Fruit fly (Drosophila melanogaster) whole organism, embryonic: ENCODE data around the gene CG6254.
A peak's percentile ranks its signal among the peaks of the same experiment; 100 is the strongest.

Source experiments
- Ada2b ChIP-seq: fragments of 200-800 bp; sonication (Bioruptor generic); IDR thresholded peaks from 2 replicates; pipeline ENCODE4 v1.3.6; 2022; ENCODE audit warnings: missing biosample characterization, missing genetic modification characterization
- Adf1 ChIP-seq: fragments of 200-800 bp; sonication (Bioruptor generic); IDR thresholded peaks from 2 replicates; pipeline ENCODE4 v1.3.6; 2022; ENCODE audit warnings: missing biosample characterization, missing genetic modification characterization
- Asciz ChIP-seq: fragments of 200-800 bp; sonication (Bioruptor generic); optimal IDR thresholded peaks from 2 replicates; lab custom pipeline; 2017; ENCODE audit warnings: missing biosample characterization, mild to moderate bottlenecking, missing genetic modification characterization, missing genetic modification reagents
- Atf3 ChIP-seq: fragments of 200-800 bp; sonication (Bioruptor generic); optimal IDR thresholded peaks from 3 replicates; lab custom pipeline; 2016; ENCODE audit warnings: missing biosample characterization, missing genetic modification characterization
- B-H2 ChIP-seq: fragments of 200-800 bp; sonication (Bioruptor generic); optimal IDR thresholded peaks from 2 replicates; lab custom pipeline; 2018; ENCODE audit warnings: missing biosample characterization, mild to moderate bottlenecking, missing genetic modification characterization
- CG10274 ChIP-seq: fragments of 200-800 bp; sonication (Bioruptor generic); optimal IDR thresholded peaks from 3 replicates; lab custom pipeline; 2017; ENCODE audit warnings: missing biosample characterization, mild to moderate bottlenecking, missing genetic modification characterization
- CG11560 ChIP-seq: fragments of 200-800 bp; sonication (Bioruptor generic); IDR thresholded peaks from 3 replicates; pipeline ENCODE4 v1.3.6; 2022; ENCODE audit warnings: missing biosample characterization, missing genetic modification characterization
- CG12769 ChIP-seq: fragments of 200-800 bp; sonication (Bioruptor generic); optimal IDR thresholded peaks from 2 replicates; lab custom pipeline; 2019; ENCODE audit warnings: missing biosample characterization, mild to moderate bottlenecking, missing genetic modification characterization, moderate library complexity
- CG13894 ChIP-seq: fragments of 200-800 bp; sonication (Bioruptor generic); optimal IDR thresholded peaks from 3 replicates; lab custom pipeline; 2018; ENCODE audit warnings: missing biosample characterization, mild to moderate bottlenecking, missing genetic modification characterization, moderate library complexity
- CG1602 ChIP-seq: fragments of 200-800 bp; sonication (Bioruptor generic); optimal IDR thresholded peaks from 3 replicates; lab custom pipeline; 2016; ENCODE audit warnings: missing biosample characterization, missing genetic modification characterization
- CG17361 ChIP-seq: fragments of 200-800 bp; sonication (Bioruptor generic); IDR thresholded peaks from 3 replicates; pipeline ENCODE4 v1.3.6; 2022; ENCODE audit warnings: missing biosample characterization, missing genetic modification characterization
- CG18599 ChIP-seq: fragments of 200-800 bp; sonication (Bioruptor generic); optimal IDR thresholded peaks from 3 replicates; lab custom pipeline; 2017; ENCODE audit warnings: missing biosample characterization, missing genetic modification characterization, mild to moderate bottlenecking, moderate library complexity, missing genetic modification reagents
- CG4424 ChIP-seq: fragments of 200-800 bp; sonication (Bioruptor generic); optimal IDR thresholded peaks from 3 replicates; lab custom pipeline; 2016; ENCODE audit warnings: missing biosample characterization, missing genetic modification characterization
- CG4707 ChIP-seq: fragments of 200-800 bp; sonication (Bioruptor generic); optimal IDR thresholded peaks from 2 replicates; lab custom pipeline; 2018; ENCODE audit warnings: missing biosample characterization, mild to moderate bottlenecking, missing genetic modification characterization, moderate library complexity
- CG7928 ChIP-seq: fragments of 200-800 bp; sonication (Bioruptor generic); optimal IDR thresholded peaks from 2 replicates; lab custom pipeline; 2017; ENCODE audit warnings: missing biosample characterization, mild to moderate bottlenecking, missing genetic modification characterization
- CG8290 ChIP-seq, 3 experiments: fragments of 200-800 bp; sonication (Bioruptor generic); optimal IDR thresholded peaks; 2 replicates each; lab custom pipeline; 2016 to 2019; ENCODE audit warnings: missing biosample characterization in 3 of 3, missing genetic modification characterization in 3 of 3, mild to moderate bottlenecking in 2 of 3, moderate library complexity in 1 of 3
- CG9609 ChIP-seq: fragments of 200-800 bp; sonication (Bioruptor generic); optimal IDR thresholded peaks from 3 replicates; lab custom pipeline; 2016; ENCODE audit warnings: missing biosample characterization, missing genetic modification characterization
- Dbx ChIP-seq: fragments of 200-800 bp; sonication (Bioruptor generic); IDR thresholded peaks from 3 replicates; pipeline ENCODE4 v1.3.6; 2022; ENCODE audit warnings: missing biosample characterization, missing genetic modification characterization
- Ets97D ChIP-seq: fragments of 200-800 bp; sonication (Bioruptor generic); optimal IDR thresholded peaks from 3 replicates; lab custom pipeline; 2016; ENCODE audit warnings: missing biosample characterization, missing genetic modification characterization
- Fer1 ChIP-seq: fragments of 200-800 bp; sonication (Bioruptor generic); optimal IDR thresholded peaks from 2 replicates; lab custom pipeline; 2017; ENCODE audit warnings: missing biosample characterization, mild to moderate bottlenecking, missing genetic modification characterization
- H15 ChIP-seq: fragments of 200-800 bp; sonication (Bioruptor generic); IDR thresholded peaks from 3 replicates; pipeline ENCODE4 v1.3.6; 2022; ENCODE audit warnings: missing biosample characterization, missing genetic modification characterization
- H2.0 ChIP-seq: fragments of 200-800 bp; sonication (Bioruptor generic); IDR thresholded peaks from 2 replicates; pipeline ENCODE4 v1.3.6; 2022; ENCODE audit warnings: missing biosample characterization, missing genetic modification characterization
- HLH4C ChIP-seq: fragments of 200-800 bp; sonication (Bioruptor generic); IDR thresholded peaks from 3 replicates; pipeline ENCODE4 v1.3.6; 2022; ENCODE audit warnings: missing biosample characterization, missing genetic modification characterization; ENCODE audit not compliant: partially characterized antibody
- Hmr ChIP-seq: fragments of 200-800 bp; sonication (Bioruptor generic); optimal IDR thresholded peaks from 3 replicates; lab custom pipeline; 2017; ENCODE audit warnings: mild to moderate bottlenecking, missing biosample characterization, missing genetic modification reagents, missing genetic modification characterization
- Meics ChIP-seq: fragments of 200-800 bp; sonication (Bioruptor generic); optimal IDR thresholded peaks from 2 replicates; lab custom pipeline; 2017; ENCODE audit warnings: missing biosample characterization, mild to moderate bottlenecking, missing genetic modification characterization
- Mrtf ChIP-seq: fragments of 200-800 bp; sonication (Bioruptor generic); IDR thresholded peaks from 3 replicates; pipeline ENCODE4 v1.3.6; 2022; ENCODE audit warnings: missing biosample characterization, missing genetic modification characterization
- NfI ChIP-seq: fragments of 200-800 bp; sonication (Bioruptor generic); optimal IDR thresholded peaks from 3 replicates; lab custom pipeline; 2018; ENCODE audit warnings: missing biosample characterization, mild to moderate bottlenecking, missing genetic modification characterization, moderate library complexity
- Ptx1 ChIP-seq: fragments of 200-800 bp; sonication (Bioruptor generic); IDR thresholded peaks from 2 replicates; pipeline ENCODE4 v1.3.6; 2022; ENCODE audit warnings: missing biosample characterization, missing genetic modification characterization
- Sox102F ChIP-seq: fragments of 200-800 bp; sonication (Bioruptor generic); optimal IDR thresholded peaks from 2 replicates; lab custom pipeline; 2018; ENCODE audit warnings: missing biosample characterization, mild to moderate bottlenecking, missing genetic modification characterization, moderate library complexity
- Usf ChIP-seq: fragments of 200-800 bp; sonication (Bioruptor generic); optimal IDR thresholded peaks from 2 replicates; lab custom pipeline; 2017; ENCODE audit warnings: missing genotype, missing biosample characterization, missing genetic modification characterization
- al ChIP-seq: fragments of 200-800 bp; sonication (Bioruptor generic); IDR thresholded peaks from 2 replicates; pipeline ENCODE4 v1.3.6; 2022; ENCODE audit warnings: missing biosample characterization, missing genetic modification characterization
- aop ChIP-seq: fragments of 200-800 bp; sonication (Bioruptor generic); IDR thresholded peaks from 2 replicates; pipeline ENCODE4 v1.3.6; 2022; ENCODE audit warnings: missing biosample characterization, missing genetic modification characterization
- bsh ChIP-seq, 2 experiments: fragments of 200-800 bp; sonication (Bioruptor generic); optimal IDR thresholded peaks; 2 replicates each; lab custom pipeline; 2017 to 2018; ENCODE audit warnings: mild to moderate bottlenecking in 2 of 2, missing biosample characterization in 2 of 2, missing genetic modification characterization in 2 of 2, moderate library complexity in 1 of 2
- cato ChIP-seq: fragments of 200-800 bp; sonication (Bioruptor generic); optimal IDR thresholded peaks from 2 replicates; lab custom pipeline; 2016; ENCODE audit warnings: missing biosample characterization, missing genetic modification characterization, borderline replicate concordance
- chinmo ChIP-seq: fragments of 200-800 bp; sonication (Bioruptor generic); IDR thresholded peaks from 4 replicates; pipeline ENCODE4 v1.3.6; 2022; ENCODE audit warnings: missing biosample characterization, missing genetic modification characterization; ENCODE audit not compliant: partially characterized antibody
- croc ChIP-seq: fragments of 200-800 bp; sonication (Bioruptor generic); conservative IDR thresholded peaks from 3 replicates; pipeline ENCODE4 v1.3.6; 2022; ENCODE audit warnings: missing biosample characterization, missing genetic modification characterization
- dmrt99B ChIP-seq: fragments of 200-800 bp; sonication (Bioruptor generic); optimal IDR thresholded peaks from 2 replicates; lab custom pipeline; 2018; ENCODE audit warnings: missing biosample characterization, mild to moderate bottlenecking, missing genetic modification characterization, moderate library complexity
- esg ChIP-seq: fragments of 200-800 bp; sonication (Bioruptor generic); conservative IDR thresholded peaks from 2 replicates; pipeline ENCODE4 v1.3.6; 2022; ENCODE audit warnings: missing biosample characterization, missing genetic modification characterization
- exex ChIP-seq: fragments of 200-800 bp; sonication (Bioruptor generic); optimal IDR thresholded peaks from 4 replicates; lab custom pipeline; 2018; ENCODE audit warnings: missing biosample characterization, mild to moderate bottlenecking, missing genetic modification characterization, moderate library complexity
- gce ChIP-seq: fragments of 200-800 bp; sonication (Bioruptor generic); IDR thresholded peaks from 3 replicates; pipeline ENCODE4 v1.3.6; 2022; ENCODE audit warnings: missing biosample characterization, missing genetic modification characterization
- insv ChIP-seq, 2 experiments: fragments of 200-800 bp; sonication (Bioruptor generic); optimal IDR thresholded peaks; 3 replicates each; lab custom pipeline; 2016 to 2018; ENCODE audit warnings: missing biosample characterization in 2 of 2, missing genetic modification characterization in 2 of 2
- ro ChIP-seq: fragments of 200-800 bp; sonication (Bioruptor generic); IDR thresholded peaks from 2 replicates; pipeline ENCODE4 v1.3.6; 2022; ENCODE audit warnings: missing biosample characterization, missing genetic modification characterization
- salm ChIP-seq: fragments of 200-800 bp; sonication (Bioruptor generic); optimal IDR thresholded peaks from 2 replicates; lab custom pipeline; 2018; ENCODE audit warnings: missing biosample characterization, mild to moderate bottlenecking, missing genetic modification characterization
- shn ChIP-seq: fragments of 200-800 bp; sonication (Bioruptor generic); optimal IDR thresholded peaks from 3 replicates; lab custom pipeline; 2016; ENCODE audit warnings: missing biosample characterization, missing genetic modification characterization
- slbo ChIP-seq: fragments of 200-800 bp; sonication (Bioruptor generic); IDR thresholded peaks from 2 replicates; pipeline ENCODE4 v1.3.6; 2022; ENCODE audit warnings: missing biosample characterization, missing genetic modification characterization
- tin ChIP-seq: fragments of 200-800 bp; sonication (Bioruptor generic); optimal IDR thresholded peaks from 3 replicates; lab custom pipeline; 2016; ENCODE audit warnings: missing biosample characterization, missing genetic modification characterization
- trh ChIP-seq: fragments of 200-800 bp; sonication (Bioruptor generic); optimal IDR thresholded peaks from 2 replicates; lab custom pipeline; 2016; ENCODE audit warnings: missing biosample characterization, missing genetic modification characterization
- vvl ChIP-seq: fragments of 200-800 bp; sonication (Bioruptor generic); IDR thresholded peaks from 2 replicates; pipeline ENCODE4 v1.3.6; 2022; ENCODE audit warnings: missing biosample characterization, missing genetic modification characterization

CG6254 gene

dm6 chr3R:10139649-10140598, 21.2 kb downstream of the CG6254 start, which contains the start of gene tws (continued):
- no peak for TF ChIP-seq trh (GFP tag; lab: Kevin White, UChicago)
- TF ChIP-seq dmrt99B (tag; lab: Kevin White, UChicago), result peak; percentile 48
- no peak for TF ChIP-seq tin (GFP tag; lab: Kevin White, UChicago)
- TF ChIP-seq vvl (GFP tag; lab: Robert Waterston, UW), result peak; percentile 87
- peak; percentile 56 for TF ChIP-seq Meics
- peak; percentile 3 for TF ChIP-seq shn (GFP tag; lab: Kevin White, UChicago)
- peak; percentile 4 for TF ChIP-seq B-H2
- TF ChIP-seq gce (GFP tag; lab: Robert Waterston, UW), result 0 out of 3 replicates have a peak, but pooled peaks have one; percentile 17
- 0 out of 3 replicates have a peak, but pooled peaks have one; percentile 48 for TF ChIP-seq Mrtf (GFP tag; lab: Robert Waterston, UW)
- peak; percentile 51 for TF ChIP-seq CG18599
- peak; percentile 74 for TF ChIP-seq exex (tag; lab: Kevin White, UChicago)
- no peak for TF ChIP-seq HLH4C (GFP tag; lab: Robert Waterston, UW)
- TF ChIP-seq Ptx1 (GFP tag; lab: Robert Waterston, UW), result peak; percentile 44
- peak; percentile 58 for TF ChIP-seq Ada2b (GFP tag; lab: Robert Waterston, UW)
- TF ChIP-seq Atf3 (GFP tag; lab: Kevin White, UChicago), result no peak
- no peak for TF ChIP-seq insv (GFP tag; optimal IDR thresholded peaks at IDR 0.05; lab: Kevin White, UChicago)
- peak; percentile 23; the same call in 1 of the 3 replicates for TF ChIP-seq H15
- 0 out of 3 replicates have a peak, but pooled peaks have one; percentile 27 for TF ChIP-seq Dbx
- no peak for TF ChIP-seq aop (GFP tag; lab: Robert Waterston, UW)
- TF ChIP-seq CG17361, result peak; percentile 70; the same call in 2 of the 3 replicates
- TF ChIP-seq CG1602 (GFP tag; lab: Kevin White, UChicago), result peak; percentile 2
- TF ChIP-seq H2.0 (GFP tag; lab: Robert Waterston, UW), result 0 out of 2 replicates have a peak, but pooled peaks have one; percentile 24
- TF ChIP-seq al (GFP tag; lab: Robert Waterston, UW), result 0 out of 2 replicates have a peak, but pooled peaks have one; percentile 37
- TF ChIP-seq Sox102F (GFP tag; lab: Kevin White, UChicago), result peak; percentile 56
- peak; percentile 42 for TF ChIP-seq Asciz (GFP tag; lab: Kevin White, UChicago)
- peak; percentile 6 to 23 for TF ChIP-seq bsh (GFP tag; optimal IDR thresholded peaks at IDR 0.05; lab: Kevin White, UChicago)
- TF ChIP-seq cato (GFP tag; lab: Kevin White, UChicago), result no peak
- peak; percentile 62 for TF ChIP-seq Fer1 (GFP tag; lab: Kevin White, UChicago)
- no peak for TF ChIP-seq CG11560 (tag; lab: Robert Waterston, UW)
- TF ChIP-seq slbo (GFP tag; lab: Robert Waterston, UW), result peak; percentile 69
- TF ChIP-seq NfI (GFP tag; lab: Kevin White, UChicago), result peak; percentile 36
- no peak for TF ChIP-seq ro
- TF ChIP-seq Adf1, result peak; percentile 7; the same call in 1 of the 2 replicates
- TF ChIP-seq, all 482 proteins: peak for 255

- TF ChIP-seq CG8290 (GFP tag; optimal IDR thresholded peaks at IDR 0.05; lab: Kevin White, UChicago) (no peak), CG8290 (tag; optimal IDR thresholded peaks at IDR 0.05; lab: Kevin White, UChicago) (peak in 1 of 2 experiments; percentile 30), chinmo (peak; percentile 58; the same call in 1 of the 4 replicates), CG12769 (tag; lab: Kevin White, UChicago) (peak; percentile 30), CG10274 (GFP tag; lab: Kevin White, UChicago) (no peak), CG7928 (no peak), Ets97D (GFP tag; lab: Kevin White, UChicago) (no peak), CG13894 (tag; lab: Kevin White, UChicago) (peak; percentile 71), Usf (GFP tag; lab: Kevin White, UChicago) (no peak), Hmr (GFP tag; lab: Kevin White, UChicago) (peak; percentile 13), esg (no peak), salm (no peak), CG9609 (no peak), CG4707 (GFP tag; lab: Kevin White, UChicago) (no peak), croc (no peak), CG4424 (GFP tag; lab: Kevin White, UChicago) (no peak)
Observed at dm6 chr3R:10138900-10139299, 22.2 kb downstream of the CG6254 start.
